Worm (Caenorhabditis elegans) whole organism, L1 larva: ENCODE results near the gene C44E12.1.

Experiments used
- C04F5.9 ChIP-seq: sonication (generic microtip); optimal IDR thresholded peaks from 2 replicates; lab custom pipeline; 2016; ENCODE audit warnings: missing genetic modification characterization, missing compliant biosample characterization
- C16A3.4 ChIP-seq: fragments of 150-350 bp; optimal IDR thresholded peaks from 2 replicates; lab custom pipeline; 2014; ENCODE audit warnings: missing biosample characterization, missing genetic modification characterization
- F16B12.6 ChIP-seq: fragments of 150-350 bp; optimal IDR thresholded peaks from 2 replicates; lab custom pipeline; 2014; ENCODE audit warnings: missing biosample characterization, missing genetic modification characterization
- aha-1 ChIP-seq: fragments of 150-350 bp; optimal IDR thresholded peaks from 2 replicates; lab custom pipeline; 2014; ENCODE audit warnings: missing biosample characterization, missing genetic modification characterization
- alr-1 ChIP-seq: fragments of 200-800 bp; sonication (Bioruptor generic); optimal IDR thresholded peaks from 2 replicates; lab custom pipeline; 2018; ENCODE audit warnings: borderline replicate concordance, mild to moderate bottlenecking, missing genetic modification characterization, missing compliant biosample characterization
- ama-1 ChIP-seq: fragments of 150-350 bp; optimal IDR thresholded peaks from 2 replicates; lab custom pipeline; 2014
- blmp-1 ChIP-seq: fragments of 150-350 bp; optimal IDR thresholded peaks from 2 replicates; lab custom pipeline; 2014; ENCODE audit warnings: missing biosample characterization, missing genetic modification characterization
- ceh-88 ChIP-seq: fragments of 200-800 bp; sonication (Bioruptor generic); IDR thresholded peaks from 2 replicates; pipeline ENCODE4 v1.3.6; 2022; ENCODE audit warnings: missing genetic modification characterization, missing compliant biosample characterization
- ces-1 ChIP-seq: fragments of 150-350 bp; optimal IDR thresholded peaks from 2 replicates; lab custom pipeline; 2014; ENCODE audit warnings: missing biosample characterization, missing genetic modification reagents, missing genetic modification characterization
- efl-1 ChIP-seq, 4 experiments: fragments of 150-350 bp; optimal IDR thresholded peaks in 3 of 4; peaks in 1 of 4; 1 replicate in 1 of 4; 2 replicates in 3 of 4; lab custom pipeline; 2014; ENCODE audit warnings: missing biosample characterization in 2 of 4, missing genetic modification characterization in 2 of 4, missing genetic modification reagents in 2 of 4
- efl-3 ChIP-seq: fragments of 200-800 bp; sonication (Bioruptor generic); optimal IDR thresholded peaks from 2 replicates; lab custom pipeline; 2018; ENCODE audit warnings: mild to moderate bottlenecking, missing genetic modification characterization, missing compliant biosample characterization
- egl-13 ChIP-seq: sonication (generic microtip); optimal IDR thresholded peaks from 2 replicates; lab custom pipeline; 2016; ENCODE audit warnings: missing genotype, missing genetic modification reagents, missing genetic modification characterization, missing compliant biosample characterization
- egl-27 ChIP-seq, 2 experiments: fragments of 150-350 bp in 1 of 2; sonication (generic microtip); optimal IDR thresholded peaks; 3 replicates each; lab custom pipeline; 2017 to 2018; ENCODE audit warnings: missing biosample characterization in 2 of 2, missing genetic modification characterization in 2 of 2, missing genetic modification reagents in 2 of 2
- elt-2 ChIP-seq: sonication (generic microtip); optimal IDR thresholded peaks from 2 replicates; lab custom pipeline; 2016; ENCODE audit warnings: missing genetic modification characterization, mild to moderate bottlenecking, inconsistent platforms, missing compliant biosample characterization, missing genetic modification reagents
- ets-5 ChIP-seq: fragments of 200-800 bp; sonication (Bioruptor generic); IDR thresholded peaks from 2 replicates; pipeline ENCODE4 v1.3.6; 2022; ENCODE audit warnings: missing genetic modification characterization, missing compliant biosample characterization
- fkh-10 ChIP-seq: sonication (generic microtip); optimal IDR thresholded peaks from 2 replicates; lab custom pipeline; 2017; ENCODE audit warnings: missing biosample characterization, missing genetic modification reagents, missing genetic modification characterization
- fkh-4 ChIP-seq: sonication (generic microtip); optimal IDR thresholded peaks from 2 replicates; lab custom pipeline; 2016; ENCODE audit warnings: missing compliant biosample characterization, missing genetic modification characterization, borderline replicate concordance
- hlh-4 ChIP-seq: sonication (generic microtip); optimal IDR thresholded peaks from 2 replicates; lab custom pipeline; 2016; ENCODE audit warnings: mild to moderate bottlenecking, missing genetic modification characterization, missing compliant biosample characterization
- jun-1 ChIP-seq: fragments of 150-350 bp; optimal IDR thresholded peaks from 2 replicates; lab custom pipeline; 2014; ENCODE audit warnings: missing biosample characterization, missing genetic modification reagents, missing genetic modification characterization
- lin-14 ChIP-seq: fragments of 200-800 bp; sonication (Bioruptor generic); optimal IDR thresholded peaks from 2 replicates; lab custom pipeline; 2018; ENCODE audit warnings: mild to moderate bottlenecking, missing genetic modification characterization, moderate library complexity, missing compliant biosample characterization
- lin-15B ChIP-seq: fragments of 150-350 bp; sonication (generic microtip); optimal IDR thresholded peaks from 3 replicates; lab custom pipeline; 2014; ENCODE audit warnings: missing biosample characterization, missing genetic modification characterization
- lir-3 ChIP-seq: sonication (generic microtip); optimal IDR thresholded peaks from 2 replicates; lab custom pipeline; 2016; ENCODE audit warnings: mild to moderate bottlenecking, missing genetic modification characterization, moderate library complexity, missing compliant biosample characterization; ENCODE audit not compliant: poor library complexity
- mab-9 ChIP-seq: fragments of 200-800 bp; sonication (Bioruptor generic); IDR thresholded peaks from 2 replicates; pipeline ENCODE4 v1.3.6; 2022; ENCODE audit warnings: missing genetic modification reagents, missing genetic modification characterization, missing compliant biosample characterization
- mep-1 ChIP-seq: fragments of 150-350 bp; optimal IDR thresholded peaks from 2 replicates; lab custom pipeline; 2014; ENCODE audit warnings: missing biosample characterization, missing genetic modification characterization
- nhr-12 ChIP-seq: sonication (generic microtip); optimal IDR thresholded peaks from 2 replicates; lab custom pipeline; 2017; ENCODE audit warnings: missing biosample characterization, missing genetic modification characterization
- nhr-237 ChIP-seq: fragments of 150-350 bp; optimal IDR thresholded peaks from 2 replicates; lab custom pipeline; 2014; ENCODE audit warnings: missing biosample characterization, missing genetic modification characterization
- nhr-47 ChIP-seq: sonication (generic microtip); optimal IDR thresholded peaks from 2 replicates; lab custom pipeline; 2016; ENCODE audit warnings: mild to moderate bottlenecking, missing genetic modification characterization, moderate library complexity, missing compliant biosample characterization
- nhr-71 ChIP-seq: sonication (generic microtip); optimal IDR thresholded peaks from 2 replicates; lab custom pipeline; 2016; ENCODE audit warnings: mild to moderate bottlenecking, missing genetic modification characterization, moderate library complexity, missing compliant biosample characterization
- nhr-77 ChIP-seq: fragments of 150-350 bp; optimal IDR thresholded peaks from 2 replicates; lab custom pipeline; 2014; ENCODE audit warnings: missing biosample characterization, missing genetic modification characterization
- nhr-84 ChIP-seq: sonication (generic microtip); optimal IDR thresholded peaks from 2 replicates; lab custom pipeline; 2017; ENCODE audit warnings: missing biosample characterization, missing genetic modification characterization
- nhr-85 ChIP-seq: sonication (generic microtip); peaks from one replicate; lab custom pipeline; 2016; ENCODE audit warnings: missing genetic modification characterization, inconsistent platforms, missing compliant biosample characterization
- nhr-90 ChIP-seq: sonication (generic microtip); optimal IDR thresholded peaks from 2 replicates; lab custom pipeline; 2016; ENCODE audit warnings: mild to moderate bottlenecking, missing genetic modification characterization, missing compliant biosample characterization; ENCODE audit not compliant: poor library complexity
- pag-3 ChIP-seq: sonication (generic microtip); optimal IDR thresholded peaks from 2 replicates; lab custom pipeline; 2017; ENCODE audit warnings: missing genetic modification characterization, mild to moderate bottlenecking, missing compliant biosample characterization, antibody characterized with exemption, borderline replicate concordance; ENCODE audit not compliant: insufficient read depth
- pax-3 ChIP-seq: fragments of 200-800 bp; sonication (Bioruptor generic); optimal IDR thresholded peaks from 2 replicates; lab custom pipeline; 2018; ENCODE audit warnings: mild to moderate bottlenecking, missing genetic modification characterization, moderate library complexity, missing compliant biosample characterization
- rnt-1 ChIP-seq: sonication (generic microtip); optimal IDR thresholded peaks from 2 replicates; lab custom pipeline; 2016; ENCODE audit warnings: mild to moderate bottlenecking, missing genetic modification characterization, moderate library complexity, missing compliant biosample characterization
- snpc-4 ChIP-seq: fragments of 150-350 bp; optimal IDR thresholded peaks from 2 replicates; lab custom pipeline; 2014; ENCODE audit warnings: missing biosample characterization, missing genetic modification characterization
- snu-23 ChIP-seq: sonication (generic microtip); optimal IDR thresholded peaks from 2 replicates; lab custom pipeline; 2016; ENCODE audit warnings: missing genetic modification characterization, missing compliant biosample characterization
- sptf-1 ChIP-seq: fragments of 150-350 bp; optimal IDR thresholded peaks from 2 replicates; lab custom pipeline; 2014; ENCODE audit warnings: missing biosample characterization, missing genetic modification characterization
- sup-37 ChIP-seq: fragments of 200-800 bp; sonication (Bioruptor generic); optimal IDR thresholded peaks from 2 replicates; lab custom pipeline; 2018; ENCODE audit warnings: mild to moderate bottlenecking, missing genetic modification characterization, missing compliant biosample characterization
- swsn-7 ChIP-seq: sonication (generic microtip); optimal IDR thresholded peaks from 2 replicates; lab custom pipeline; 2016; ENCODE audit warnings: missing genetic modification characterization, missing compliant biosample characterization
- tlp-1 ChIP-seq: fragments of 150-350 bp; optimal IDR thresholded peaks from 2 replicates; lab custom pipeline; 2014; ENCODE audit warnings: missing biosample characterization, missing genetic modification characterization
- unc-130 ChIP-seq: fragments of 150-350 bp; optimal IDR thresholded peaks from 2 replicates; lab custom pipeline; 2017; ENCODE audit warnings: missing biosample characterization, missing genetic modification characterization, inconsistent platforms
- unc-62 ChIP-seq: fragments of 150-350 bp; optimal IDR thresholded peaks from 2 replicates; lab custom pipeline; 2014; ENCODE audit warnings: missing biosample characterization, missing genetic modification reagents, missing genetic modification characterization
- unc-86 ChIP-seq: sonication (generic microtip); optimal IDR thresholded peaks from 2 replicates; lab custom pipeline; 2016; ENCODE audit warnings: missing genetic modification characterization, missing compliant biosample characterization
- unc-98 ChIP-seq: fragments of 200-800 bp; sonication (Bioruptor generic); IDR thresholded peaks from 2 replicates; pipeline ENCODE4 v1.3.6; 2022; ENCODE audit warnings: missing genetic modification characterization, missing compliant biosample characterization
- vab-15 ChIP-seq: sonication (generic microtip); optimal IDR thresholded peaks from 2 replicates; lab custom pipeline; 2017; ENCODE audit warnings: missing genotype, mild to moderate bottlenecking, missing genetic modification characterization, missing compliant biosample characterization
- xbp-1 ChIP-seq: sonication (generic microtip); optimal IDR thresholded peaks from 2 replicates; lab custom pipeline; 2016; ENCODE audit warnings: missing genetic modification characterization, missing compliant biosample characterization
- zag-1 ChIP-seq: fragments of 150-350 bp; optimal IDR thresholded peaks from 2 replicates; lab custom pipeline; 2014; ENCODE audit warnings: missing biosample characterization, missing genetic modification characterization
- zip-4 ChIP-seq: fragments of 200-800 bp; sonication (Bioruptor generic); optimal IDR thresholded peaks from 2 replicates; lab custom pipeline; 2018; ENCODE audit warnings: mild to moderate bottlenecking, missing genetic modification characterization, moderate library complexity, missing compliant biosample characterization
- ztf-11 ChIP-seq, 2 experiments: sonication (generic microtip); optimal IDR thresholded peaks; 2 replicates each; lab custom pipeline; 2016 to 2017; ENCODE audit warnings: missing genetic modification characterization in 2 of 2, missing biosample characterization in 1 of 2, missing compliant biosample characterization in 1 of 2
- ztf-4 ChIP-seq: fragments of 150-350 bp; optimal IDR thresholded peaks from 2 replicates; lab custom pipeline; 2014; ENCODE audit warnings: missing biosample characterization, missing genetic modification characterization

C44E12.1 gene

ce11 chrX:7569685-7570518 is 26.8 kb upstream of the C44E12.1 start, which contains the start of gene apy-1:
apy-1 (minus strand) TSS chrX:7569722.
- no peak for TF ChIP-seq ama-1 (lab: Kevin White, UChicago)
- TF ChIP-seq efl-1 (optimal IDR thresholded peaks at IDR 0.05; lab: Kevin White, UChicago) = no peak
- TF ChIP-seq efl-1 (GFP tag; optimal IDR thresholded peaks at IDR 0.05 in 1 of 2; lab: Kevin White, UChicago) = no peak
- no peak for TF ChIP-seq aha-1 (tag; lab: Kevin White, UChicago)
- TF ChIP-seq zip-4 (GFP tag; lab: Kevin White, UChicago) = no peak
- peak; percentile 63 for TF ChIP-seq xbp-1
- peak; percentile 69 for TF ChIP-seq nhr-47 (tag; lab: Kevin White, UChicago)
- no peak for TF ChIP-seq efl-3
- TF ChIP-seq vab-15 (tag; lab: Kevin White, UChicago) = no peak
- no peak for TF ChIP-seq unc-130 (tag; lab: Kevin White, UChicago)
- TF ChIP-seq egl-27 (tag; optimal IDR thresholded peaks at IDR 0.05; lab: Kevin White, UChicago) = no peak
- no peak for TF ChIP-seq F16B12.6
- TF ChIP-seq unc-98 (GFP tag; lab: Robert Waterston, UW) = no peak
- TF ChIP-seq lin-14 (GFP tag; lab: Kevin White, UChicago) = peak; percentile 82
- TF ChIP-seq nhr-84 (tag; lab: Kevin White, UChicago) = no peak
- peak; percentile 61 for TF ChIP-seq lir-3
- TF ChIP-seq pax-3 = no peak
- TF ChIP-seq snu-23 (GFP tag; lab: Kevin White, UChicago) = peak; percentile 23
- no peak for TF ChIP-seq tlp-1
- TF ChIP-seq nhr-237 (tag; lab: Kevin White, UChicago) = no peak
- peak; percentile 24 for TF ChIP-seq fkh-4 (tag; lab: Kevin White, UChicago)
- no peak for TF ChIP-seq alr-1 (tag; lab: Kevin White, UChicago)
- peak; percentile 29 for TF ChIP-seq hlh-4
- TF ChIP-seq unc-86 (tag; lab: Kevin White, UChicago) = peak; percentile 37
- no peak for TF ChIP-seq lin-15B (tag; lab: Kevin White, UChicago)
- peak; percentile 27 for TF ChIP-seq blmp-1 (tag; lab: Kevin White, UChicago)
- no peak for TF ChIP-seq jun-1 (tag; lab: Kevin White, UChicago)
- TF ChIP-seq sptf-1 (tag; lab: Kevin White, UChicago) = no peak
- peak; percentile 46 for TF ChIP-seq mep-1 (tag; lab: Kevin White, UChicago)
- no peak for TF ChIP-seq ztf-4 (tag; lab: Kevin White, UChicago)
- peak in 1 of 2 experiments; percentile 71 for TF ChIP-seq ztf-11 (tag; optimal IDR thresholded peaks at IDR 0.05; lab: Kevin White, UChicago)
- TF ChIP-seq snpc-4 (tag; lab: Kevin White, UChicago) = no peak
- no peak for TF ChIP-seq pag-3 (tag; lab: Kevin White, UChicago)
- TF ChIP-seq C04F5.9 (tag; lab: Kevin White, UChicago) = peak; percentile 23
- no peak for TF ChIP-seq unc-62 (GFP tag; lab: Kevin White, UChicago)
- no peak for TF ChIP-seq ces-1 (GFP tag; lab: Kevin White, UChicago)
- no peak for TF ChIP-seq zag-1 (tag; lab: Kevin White, UChicago)
- TF ChIP-seq nhr-85 (tag; lab: Kevin White, UChicago) = peak; percentile 87
- peak; percentile 20 for TF ChIP-seq nhr-90
- TF ChIP-seq swsn-7 (tag; lab: Kevin White, UChicago) = peak; percentile 51
- TF ChIP-seq nhr-71 (tag; lab: Kevin White, UChicago) = peak; percentile 50
- peak; percentile 54 for TF ChIP-seq elt-2 (tag; lab: Kevin White, UChicago)
- TF ChIP-seq ets-5 (GFP tag; lab: Robert Waterston, UW) = no peak
- TF ChIP-seq fkh-10 (GFP tag; lab: Kevin White, UChicago) = no peak
- no peak for TF ChIP-seq mab-9 (GFP tag; lab: Robert Waterston, UW)
- TF ChIP-seq rnt-1 = peak; percentile 69
- TF ChIP-seq nhr-12 (tag; lab: Kevin White, UChicago) = no peak
- no peak for TF ChIP-seq sup-37 (GFP tag; lab: Kevin White, UChicago)
- no peak for TF ChIP-seq nhr-77 (tag; lab: Kevin White, UChicago)
- 0 out of 2 replicates have a peak, but pooled peaks have one; percentile 18 for TF ChIP-seq ceh-88 (GFP tag; lab: Robert Waterston, UW)
- TF ChIP-seq egl-13 = peak; percentile 66
- TF ChIP-seq C16A3.4 (tag; lab: Kevin White, UChicago) = no peak
